Worm (Caenorhabditis elegans) whole organism, young adult: ENCODE data around the gene inpp-5K.

Experiments used
- B0035.1 ChIP-seq: sonication (generic microtip); optimal IDR thresholded peaks from 2 replicates; lab custom pipeline; 2016; ENCODE audit warnings: missing genetic modification characterization, mild to moderate bottlenecking, missing compliant biosample characterization, missing genotype, missing genetic modification reagents
- C17E4.6 ChIP-seq: fragments of 200-800 bp; sonication (Bioruptor generic); IDR thresholded peaks from 2 replicates; pipeline ENCODE4 v1.3.6; 2022; ENCODE audit warnings: missing genetic modification reagents, missing genetic modification characterization, missing compliant biosample characterization
- F22D6.2 ChIP-seq: sonication (generic microtip); optimal IDR thresholded peaks from 2 replicates; lab custom pipeline; 2016; ENCODE audit warnings: mild to moderate bottlenecking, missing genetic modification characterization, missing compliant biosample characterization
- F23B12.7 ChIP-seq: sonication (generic microtip); optimal IDR thresholded peaks from 2 replicates; lab custom pipeline; 2017; ENCODE audit warnings: missing genetic modification characterization, mild to moderate bottlenecking, missing compliant biosample characterization, antibody characterized with exemption, moderate library complexity; ENCODE audit not compliant: insufficient read depth
- Y56A3A.18 ChIP-seq: fragments of 200-800 bp; sonication (Bioruptor generic); IDR thresholded peaks from 2 replicates; pipeline ENCODE4 v1.3.6; 2022; ENCODE audit warnings: missing genetic modification reagents, missing genetic modification characterization, missing compliant biosample characterization
- Y67H2A.10 ChIP-seq: fragments of 200-800 bp; sonication (Bioruptor generic); conservative IDR thresholded peaks from 2 replicates; pipeline ENCODE4 v1.3.6; 2022; ENCODE audit warnings: missing genetic modification reagents, missing genetic modification characterization, missing compliant biosample characterization
- ZK185.1 ChIP-seq: sonication (generic microtip); optimal IDR thresholded peaks from 2 replicates; lab custom pipeline; 2016; ENCODE audit warnings: mild to moderate bottlenecking, missing genetic modification characterization, missing compliant biosample characterization; ENCODE audit not compliant: poor library complexity, severe bottlenecking
- attf-3 ChIP-seq: fragments of 200-800 bp; sonication (Bioruptor generic); conservative IDR thresholded peaks from 2 replicates; pipeline ENCODE4 v1.3.6; 2022; ENCODE audit warnings: missing genetic modification reagents, missing genetic modification characterization, missing compliant biosample characterization
- attf-5 ChIP-seq: fragments of 200-800 bp; sonication (Bioruptor generic); optimal IDR thresholded peaks from 2 replicates; lab custom pipeline; 2018; ENCODE audit warnings: mild to moderate bottlenecking, missing genetic modification characterization, missing compliant biosample characterization
- cebp-1 ChIP-seq, 2 experiments: fragments of 200-800 bp in 1 of 2; sonication (Bioruptor generic) in 1 of 2; sonication (generic microtip) in 1 of 2; IDR thresholded peaks in 1 of 2; optimal IDR thresholded peaks in 1 of 2; 2 replicates each; pipeline versions ENCODE4 v1.3.6 to Lab custom; 2017 to 2022; ENCODE audit warnings: missing compliant biosample characterization in 2 of 2, missing genetic modification characterization in 2 of 2, mild to moderate bottlenecking in 1 of 2, missing genetic modification reagents in 1 of 2, moderate library complexity in 1 of 2
- ceh-91 ChIP-seq: fragments of 200-800 bp; sonication (Bioruptor generic); IDR thresholded peaks from 2 replicates; pipeline ENCODE4 v1.3.6; 2022; ENCODE audit warnings: missing genetic modification reagents, missing genetic modification characterization, missing compliant biosample characterization
- dpff-1 ChIP-seq: sonication (generic microtip); optimal IDR thresholded peaks from 2 replicates; lab custom pipeline; 2017; ENCODE audit warnings: mild to moderate bottlenecking, missing genetic modification characterization, missing compliant biosample characterization
- egl-18 ChIP-seq: fragments of 200-800 bp; sonication (Bioruptor generic); IDR thresholded peaks from 2 replicates; pipeline ENCODE4 v1.3.6; 2022; ENCODE audit warnings: missing genetic modification reagents, missing genetic modification characterization, missing compliant biosample characterization
- ekl-4 ChIP-seq: fragments of 200-800 bp; sonication (Bioruptor generic); IDR thresholded peaks from 2 replicates; pipeline ENCODE4 v1.3.6; 2022; ENCODE audit warnings: missing genetic modification reagents, missing genetic modification characterization, missing compliant biosample characterization
- ets-4 ChIP-seq: fragments of 200-800 bp; sonication (Bioruptor generic); optimal IDR thresholded peaks from 2 replicates; lab custom pipeline; 2018; ENCODE audit warnings: mild to moderate bottlenecking, missing genetic modification characterization, missing compliant biosample characterization
- gei-17 ChIP-seq: fragments of 200-800 bp; sonication (Bioruptor generic); optimal IDR thresholded peaks from 2 replicates; lab custom pipeline; 2018; ENCODE audit warnings: mild to moderate bottlenecking, missing genetic modification characterization, missing compliant biosample characterization
- him-1 ChIP-seq: sonication (generic microtip); optimal IDR thresholded peaks from 2 replicates; lab custom pipeline; 2016; ENCODE audit warnings: missing genotype, missing genetic modification reagents, missing genetic modification characterization, missing compliant biosample characterization
- hlh-12 ChIP-seq: sonication (generic microtip); optimal IDR thresholded peaks from 2 replicates; lab custom pipeline; 2016; ENCODE audit warnings: missing genetic modification characterization, missing compliant biosample characterization
- hmg-1.2 ChIP-seq: fragments of 200-800 bp; sonication (Bioruptor generic); IDR thresholded peaks from 2 replicates; pipeline ENCODE4 v1.3.6; 2022; ENCODE audit warnings: missing genetic modification reagents, missing genetic modification characterization, missing compliant biosample characterization
- let-607 ChIP-seq, 2 experiments: fragments of 200-800 bp in 1 of 2; sonication (Bioruptor generic) in 1 of 2; sonication (generic microtip) in 1 of 2; optimal IDR thresholded peaks; 2 replicates each; lab custom pipeline; 2016 to 2018; ENCODE audit warnings: mild to moderate bottlenecking in 2 of 2, missing compliant biosample characterization in 2 of 2, missing genetic modification characterization in 2 of 2, moderate library complexity in 2 of 2, missing genotype in 1 of 2
- lir-1 ChIP-seq: fragments of 200-800 bp; sonication (Bioruptor generic); conservative IDR thresholded peaks from 2 replicates; pipeline ENCODE4 v1.3.6; 2022; ENCODE audit warnings: missing genetic modification reagents, missing genetic modification characterization, missing compliant biosample characterization
- mcd-1 ChIP-seq: fragments of 200-800 bp; sonication (Bioruptor generic); IDR thresholded peaks from 2 replicates; pipeline ENCODE4 v1.3.6; 2022; ENCODE audit warnings: missing genetic modification reagents, missing genetic modification characterization, missing compliant biosample characterization
- nhr-120 ChIP-seq: fragments of 200-800 bp; sonication (Bioruptor generic); IDR thresholded peaks from 2 replicates; pipeline ENCODE4 v1.3.6; 2022; ENCODE audit warnings: missing genetic modification characterization, missing compliant biosample characterization
- nhr-80 ChIP-seq: sonication (generic microtip); optimal IDR thresholded peaks from 2 replicates; lab custom pipeline; 2016; ENCODE audit warnings: missing genetic modification characterization, missing compliant biosample characterization
- pha-4 ChIP-seq: fragments of 150-350 bp; sonication (generic microtip); optimal IDR thresholded peaks from 2 replicates; lab custom pipeline; 2014; ENCODE audit warnings: missing biosample characterization, missing genetic modification reagents, missing genetic modification characterization
- sdz-38 ChIP-seq: sonication (generic microtip); optimal IDR thresholded peaks from 2 replicates; lab custom pipeline; 2016; ENCODE audit warnings: missing genotype, missing genetic modification characterization, missing compliant biosample characterization
- snpc-3.4 ChIP-seq: sonication (generic microtip); optimal IDR thresholded peaks from 2 replicates; lab custom pipeline; 2017; ENCODE audit warnings: missing genetic modification characterization, mild to moderate bottlenecking, missing compliant biosample characterization, antibody characterized with exemption, moderate library complexity, missing genotype, missing genetic modification reagents
- snpc-4 ChIP-seq, 5 experiments: fragments of 150-350 bp in 1 of 5; sonication (generic microtip) in 4 of 5; optimal IDR thresholded peaks; 2 replicates each; lab custom pipeline; 2014 to 2018; ENCODE audit warnings: missing genetic modification characterization in 5 of 5, missing biosample characterization in 3 of 5, antibody characterized with exemption in 2 of 5, mild to moderate bottlenecking in 2 of 5, missing compliant biosample characterization in 2 of 5, missing genotype in 2 of 5, moderate library complexity in 2 of 5, missing genetic modification reagents in 1 of 5
- tbx-9 ChIP-seq: sonication (generic microtip); optimal IDR thresholded peaks from 2 replicates; lab custom pipeline; 2016; ENCODE audit warnings: borderline replicate concordance, missing genetic modification characterization, inconsistent platforms, missing compliant biosample characterization
- ztf-25 ChIP-seq: fragments of 200-800 bp; sonication (Bioruptor generic); IDR thresholded peaks from 2 replicates; pipeline ENCODE4 v1.3.6; 2022; ENCODE audit warnings: missing genetic modification reagents, missing genetic modification characterization, missing compliant biosample characterization
- ztf-28 ChIP-seq: fragments of 200-800 bp; sonication (Bioruptor generic); IDR thresholded peaks from 2 replicates; pipeline ENCODE4 v1.3.6; 2022; ENCODE audit warnings: missing genetic modification reagents, missing genetic modification characterization, missing compliant biosample characterization
- ztf-3 ChIP-seq: fragments of 200-800 bp; sonication (Bioruptor generic); optimal IDR thresholded peaks from 2 replicates; lab custom pipeline; 2018; ENCODE audit warnings: mild to moderate bottlenecking, missing genetic modification characterization, missing compliant biosample characterization

Gene inpp-5K

DNA sequence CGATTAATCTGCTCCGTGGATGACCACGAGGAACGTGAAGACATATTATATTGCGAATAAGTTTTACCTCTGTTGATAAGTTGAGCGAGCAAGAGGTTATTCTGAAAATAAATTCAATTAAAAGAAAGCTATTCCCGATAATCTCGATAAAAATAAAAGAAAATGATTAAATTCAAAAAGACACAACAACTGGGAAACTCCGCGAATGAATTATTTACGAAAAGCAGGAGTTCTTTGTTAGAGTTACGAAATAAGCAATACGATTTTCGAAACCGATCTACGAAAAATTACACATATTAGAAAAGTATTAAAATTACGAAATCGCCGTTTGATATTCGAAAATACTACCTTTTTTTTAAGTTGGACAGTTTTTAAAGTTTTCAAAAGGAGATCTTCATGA is 2.1 kb upstream of the inpp-5K start, which contains the start of gene bath-42 (continued):
- TF ChIP-seq F23B12.7 (tag; lab: Kevin White, UChicago), result no peak
- TF ChIP-seq F22D6.2, result no peak
- TF ChIP-seq dpff-1 (tag; lab: Kevin White, UChicago), result no peak
- no peak for TF ChIP-seq ztf-25 (GFP tag; lab: Robert Waterston, UW)

DNA sequence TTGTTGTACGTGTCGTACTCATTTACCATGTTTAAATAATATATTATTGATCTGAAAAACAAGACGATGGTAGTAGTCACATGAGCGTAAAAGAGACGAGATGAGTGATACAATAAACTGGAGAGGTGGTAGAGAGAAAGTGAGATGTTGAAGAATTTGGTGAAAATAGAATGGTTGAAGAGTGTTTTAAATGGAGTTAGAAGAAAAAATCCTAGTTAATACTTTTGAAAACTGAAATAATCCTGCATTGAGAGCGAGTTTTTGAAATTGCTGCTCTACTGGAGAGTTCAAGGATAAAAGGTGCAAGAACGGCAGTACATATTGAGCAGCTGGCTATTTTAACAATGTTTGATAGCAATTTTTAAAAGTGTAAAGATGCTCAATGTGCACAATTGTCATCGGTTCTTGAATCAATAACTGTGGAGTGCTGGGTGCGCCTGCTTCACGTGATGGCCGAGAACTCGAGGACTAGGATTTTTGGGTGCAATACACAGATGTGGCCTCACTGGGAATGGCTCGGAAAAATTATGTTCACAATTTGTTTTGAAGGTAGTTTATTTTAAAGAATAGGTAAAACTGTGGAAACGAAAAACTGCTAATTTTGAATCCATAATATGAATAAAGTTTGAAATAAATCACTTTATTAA is 2.9 kb downstream of the inpp-5K start, which contains the start of gene atg-13:
atg-13 (minus strand) TSS at position 51 of the 647 bp plus-strand sequence.
- TF ChIP-seq gei-17 (GFP tag; lab: Kevin White, UChicago) (no peak), nhr-120 (GFP tag; lab: Robert Waterston, UW) (no peak), mcd-1 (GFP tag; lab: Robert Waterston, UW) (peak; percentile 39; the same call in 1 of the 2 replicates), let-607 (tag; optimal IDR thresholded peaks at IDR 0.05; lab: Kevin White, UChicago) (peak in 1 of 2 experiments; percentile 7), pha-4 (no peak), tbx-9 (tag; lab: Kevin White, UChicago) (no peak), B0035.1 (no peak), hmg-1.2 (GFP tag; lab: Robert Waterston, UW) (0 out of 2 replicates have a peak, but pooled peaks have one; percentile 18), ztf-3 (GFP tag; lab: Kevin White, UChicago) (no peak), nhr-80 (tag; lab: Kevin White, UChicago) (peak; percentile 22), ceh-91 (GFP tag; lab: Robert Waterston, UW) (peak; percentile 20; the same call in 1 of the 2 replicates), attf-5 (peak; percentile 13), lir-1 (no peak), egl-18 (no peak), ztf-28 (GFP tag; lab: Robert Waterston, UW) (no peak), Y56A3A.18 (GFP tag; lab: Robert Waterston, UW) (no peak), sdz-38 (no peak)

DNA sequence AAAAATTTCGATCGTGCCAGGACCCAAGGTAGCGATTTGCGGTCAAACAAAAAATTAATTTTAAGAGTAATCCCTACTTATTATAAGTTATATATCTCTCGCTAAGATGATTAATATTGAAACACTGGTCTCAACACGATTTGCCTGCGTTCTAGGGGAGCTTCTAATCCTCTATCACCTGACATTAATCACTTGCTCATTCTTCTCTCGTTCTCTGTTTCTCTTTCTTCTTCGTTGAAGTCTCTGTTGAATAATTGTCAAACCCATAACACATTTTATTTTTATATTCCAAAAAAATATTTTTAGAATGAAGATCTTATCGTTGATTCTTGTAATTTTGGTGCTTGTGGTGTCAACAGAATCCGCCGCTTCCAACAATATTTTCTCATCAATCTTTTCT is 6.0 kb downstream of the inpp-5K start, which contains the start of gene D2007.1:
D2007.1 (plus strand) TSS at position 301 of the 400 bp plus-strand sequence.
- TF ChIP-seq snpc-4 (GFP tag; optimal IDR thresholded peaks at IDR 0.05; lab: Kevin White, UChicago) (no peak), snpc-4 (tag; optimal IDR thresholded peaks at IDR 0.05; lab: Kevin White, UChicago) (no peak), attf-3 (GFP tag; lab: Robert Waterston, UW) (no peak), C17E4.6 (no peak), ZK185.1 (tag; lab: Kevin White, UChicago) (no peak)

DNA sequence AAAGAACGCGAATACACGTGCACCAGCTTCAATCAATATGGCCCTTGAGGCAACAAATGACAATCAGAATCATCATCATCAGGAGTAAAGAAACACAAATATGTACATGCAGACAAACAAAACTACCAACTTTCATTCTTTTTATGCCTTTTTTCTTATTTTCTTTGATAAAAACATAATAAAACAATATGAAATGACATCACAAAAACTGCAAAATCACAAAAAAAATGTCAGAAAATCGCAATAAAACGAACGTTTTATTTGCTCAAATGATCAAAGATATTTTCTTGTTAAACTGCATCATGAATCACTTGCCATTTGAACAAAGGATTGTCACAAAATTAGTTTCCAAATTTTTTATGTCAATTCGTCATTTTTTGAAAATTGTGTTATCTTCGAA is 6.7 kb downstream of the inpp-5K start:
- TF ChIP-seq ets-4 (GFP tag; lab: Kevin White, UChicago) (no peak), nhr-80 (tag; lab: Kevin White, UChicago) (peak; percentile 38), cebp-1 (GFP tag; IDR thresholded peaks at IDR 0.05; lab: Robert Waterston, UW) (no peak), cebp-1 (tag; optimal IDR thresholded peaks at IDR 0.05; lab: Kevin White, UChicago) (no peak), let-607 (tag; optimal IDR thresholded peaks at IDR 0.05; lab: Kevin White, UChicago) (peak in 1 of 2 experiments; percentile 17), snpc-3.4 (tag; lab: Kevin White, UChicago) (no peak), hlh-12 (tag; lab: Kevin White, UChicago) (no peak), him-1 (tag; lab: Kevin White, UChicago) (no peak), ekl-4 (no peak), tbx-9 (tag; lab: Kevin White, UChicago) (no peak), Y67H2A.10 (GFP tag; lab: Robert Waterston, UW) (no peak)
